Fruit fly (Drosophila melanogaster) whole organism: ENCODE data around the gene lark.

ENCODE experiments used
- EcR ChIP-seq, 2 experiments: fragments of >200 bp; optimal IDR thresholded peaks; 2 replicates each; lab custom pipeline; 2017; ENCODE audit warnings: missing biosample characterization in 2 of 2, missing genetic modification characterization in 2 of 2, missing genetic modification reagents in 2 of 2
- psq ChIP-seq: fragments of >200 bp; optimal IDR thresholded peaks from 2 replicates; lab custom pipeline; 2017

DNA sequence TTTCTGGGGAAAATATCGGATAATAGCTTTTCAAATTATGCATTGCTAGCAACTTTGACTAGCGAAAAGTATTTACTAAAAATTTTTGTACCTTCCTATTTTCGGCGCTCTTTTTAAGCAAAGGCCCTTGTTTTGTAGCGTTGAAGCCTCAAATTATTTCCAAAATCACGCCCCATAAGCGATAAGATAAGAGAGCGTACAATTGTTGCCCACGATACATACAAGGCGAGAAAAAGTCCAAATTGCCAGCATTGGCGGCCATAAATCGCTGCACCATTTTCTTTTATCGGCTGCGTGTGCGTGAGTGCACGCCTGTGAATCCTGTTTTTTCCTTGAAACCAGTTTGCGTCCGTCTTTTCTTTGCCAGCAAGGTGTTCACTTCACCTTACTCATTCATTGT lies 32.2 kb downstream of the lark start:
- TF ChIP-seq EcR (GFP tag; optimal IDR thresholded peaks at IDR 0.05; lab: Kevin White, UChicago) (no peak), psq (no peak)
